Worm (Caenorhabditis elegans): Measurements from ENCODE around the gene sftb-6.

DNA sequence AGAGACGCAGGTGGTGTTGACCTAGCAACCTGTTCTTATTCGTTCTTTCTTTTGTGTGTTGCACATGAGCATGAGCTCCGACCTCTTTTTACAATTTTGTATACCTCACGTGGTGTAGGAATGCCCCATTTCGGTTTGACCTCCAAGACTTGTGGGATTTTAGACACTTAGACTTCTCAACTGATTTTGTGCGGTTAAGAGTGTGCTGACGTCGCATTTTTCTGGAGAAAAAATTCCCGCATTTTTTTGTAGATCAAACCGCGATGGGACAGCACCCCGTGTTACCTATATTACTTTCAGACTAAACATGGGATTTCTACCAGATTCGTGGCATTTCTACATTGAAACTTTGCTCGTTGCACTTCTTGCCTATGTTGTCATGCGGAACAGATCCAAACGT, 46.9 kb upstream of the sftb-6 start, which contains the start of gene sptl-1:
- TF ChIP-seq tbx-11 (GFP tag; IDR thresholded peaks at IDR 0.05) (no peak), ama-1 (optimal IDR thresholded peaks at IDR 0.05) (no peak)
